Worm (Caenorhabditis elegans) whole organism, L4/young adult: ENCODE results near the gene wrt-10.

Experiments
- W03F9.2 ChIP-seq: fragments of 150-350 bp; optimal IDR thresholded peaks from 2 replicates; lab custom pipeline; 2014; ENCODE audit warnings: missing biosample characterization, missing genetic modification characterization
- dao-5 ChIP-seq: sonication (generic microtip); optimal IDR thresholded peaks from 2 replicates; lab custom pipeline; 2016; ENCODE audit warnings: missing genotype, missing genetic modification characterization, moderate library complexity, missing compliant biosample characterization
- him-1 ChIP-seq: sonication (generic microtip); optimal IDR thresholded peaks from 2 replicates; lab custom pipeline; 2016; ENCODE audit warnings: missing genotype, missing genetic modification reagents, missing genetic modification characterization, missing compliant biosample characterization

wrt-10 gene

ce11 chrII:7553806-7554205, 19.4 kb upstream of the wrt-10 start, which contains the start of gene ZK1290.10:
ZK1290.10 (minus strand) TSS chrII:7553906.
- TF ChIP-seq him-1 (no peak), dao-5 (tag; lab: Kevin White, UChicago) (no peak), W03F9.2 (tag; lab: Kevin White, UChicago) (no peak)

- TF ChIP-seq W03F9.2 (tag; lab: Kevin White, UChicago) (no peak), him-1 (no peak), dao-5 (tag; lab: Kevin White, UChicago) (no peak)
Observed at ce11 chrII:7549035-7549434, 14.7 kb upstream of the wrt-10 start, which contains the start of gene tph-1. tph-1 (plus strand) TSS chrII:7549335.

- TF ChIP-seq W03F9.2 (tag; lab: Kevin White, UChicago) (no peak), him-1 (no peak), dao-5 (tag; lab: Kevin White, UChicago) (no peak)
Observed at ce11 chrII:7548044-7548443, 13.7 kb upstream of the wrt-10 start, which contains the start of gene fbxa-224. fbxa-224 (minus strand) TSS chrII:7548144.

- no peak for TF ChIP-seq dao-5 (tag; lab: Kevin White, UChicago)
- TF ChIP-seq W03F9.2 (tag; lab: Kevin White, UChicago), result no peak
- TF ChIP-seq him-1, result no peak
Observed at ce11 chrII:7547269-7547668, 12.9 kb upstream of the wrt-10 start.

- TF ChIP-seq W03F9.2 (tag; lab: Kevin White, UChicago) (no peak), dao-5 (tag; lab: Kevin White, UChicago) (no peak), him-1 (no peak)
Observed at ce11 chrII:7545364-7545763, 11.0 kb upstream of the wrt-10 start.

ce11 chrII:7544782-7545181, 10.4 kb upstream of the wrt-10 start:
- TF ChIP-seq W03F9.2 (tag; lab: Kevin White, UChicago), result no peak
- TF ChIP-seq dao-5 (tag; lab: Kevin White, UChicago), result no peak
- no peak for TF ChIP-seq him-1

ce11 chrII:7543808-7544207, 9.4 kb upstream of the wrt-10 start, which contains the start of gene rol-8:
rol-8 (plus strand) TSS chrII:7544108.
- TF ChIP-seq dao-5 (tag; lab: Kevin White, UChicago), result no peak
- TF ChIP-seq him-1, result no peak
- no peak for TF ChIP-seq W03F9.2 (tag; lab: Kevin White, UChicago)

- TF ChIP-seq W03F9.2 (tag; lab: Kevin White, UChicago) (no peak), dao-5 (tag; lab: Kevin White, UChicago) (no peak), him-1 (no peak)
Observed at ce11 chrII:7542952-7543351, 8.6 kb upstream of the wrt-10 start.

- TF ChIP-seq W03F9.2 (tag; lab: Kevin White, UChicago), result no peak
Observed at ce11 chrII:7537603-7538230, 3.4 kb upstream of the wrt-10 start, which contains the start of gene nfi-1. nfi-1 (plus strand) TSS chrII:7538180.

- TF ChIP-seq W03F9.2 (tag; lab: Kevin White, UChicago), result no peak
Observed at ce11 chrII:7534934-7535333, 571 bp upstream of the wrt-10 start, which contains the start of gene ZK1290.13. ZK1290.13 (plus strand) TSS chrII:7535006.

ce11 chrII:7531478-7531877, 2.9 kb downstream of the wrt-10 start:
- TF ChIP-seq dao-5 (tag; lab: Kevin White, UChicago), result no peak
- TF ChIP-seq him-1, result no peak
- TF ChIP-seq W03F9.2 (tag; lab: Kevin White, UChicago), result no peak

- TF ChIP-seq dao-5 (tag; lab: Kevin White, UChicago) (no peak), W03F9.2 (tag; lab: Kevin White, UChicago) (no peak), him-1 (no peak)
Observed at ce11 chrII:7530944-7531343, 3.4 kb downstream of the wrt-10 start, which contains the start of gene wrt-1. wrt-1 (plus strand) TSS chrII:7530996.

- TF ChIP-seq dao-5 (tag; lab: Kevin White, UChicago) (no peak), W03F9.2 (tag; lab: Kevin White, UChicago) (peak; percentile 88)
Observed at ce11 chrII:7529078-7529683, 5.2 kb downstream of the wrt-10 start, which contains the start of gene ZK1290.5. ZK1290.5 (plus strand) TSS chrII:7529643.

ce11 chrII:7528210-7528609, 6.2 kb downstream of the wrt-10 start:
- TF ChIP-seq W03F9.2 (tag; lab: Kevin White, UChicago), result no peak
